ENCODE assay signal across 5 worm cellular contexts in the genomic region with DNA sequence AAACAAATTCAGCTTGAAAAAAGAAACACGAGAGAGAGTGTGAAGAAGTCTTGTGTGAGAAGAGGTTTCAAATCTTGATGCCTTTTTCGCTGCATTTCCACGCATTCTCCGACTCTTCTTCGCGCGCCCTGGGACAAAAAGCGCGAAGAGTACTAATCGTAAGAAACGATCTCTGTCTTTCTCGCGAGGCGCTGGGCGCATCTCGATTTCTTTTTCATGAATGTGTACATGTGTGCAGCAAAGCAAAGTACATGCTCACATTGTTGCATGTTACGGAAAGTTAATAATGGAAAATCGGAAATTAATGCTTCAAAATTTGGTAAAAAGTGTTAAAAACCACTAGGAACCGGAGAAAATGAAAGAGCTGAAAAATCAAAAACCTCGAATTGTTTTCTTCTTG.
TF ChIP-seq lines count a peak whose summit lies in the region.

No protein-coding gene starts in this region.

TF ChIP-seq in whole organism, L1 larva, 84 proteins besides CTCF, POLR2A, EP300 and RAD21:
- peak; percentile 8 for TF ChIP-seq mep-1 (tag; optimal IDR thresholded peaks at IDR 0.05; lab: Kevin White, UChicago)
- TF ChIP-seq lsy-2 (tag; optimal IDR thresholded peaks at IDR 0.05; lab: Kevin White, UChicago), result peak in 1 of 2 experiments; percentile 19
- peak; percentile 21 for TF ChIP-seq nhr-71 (tag; optimal IDR thresholded peaks at IDR 0.05; lab: Kevin White, UChicago)
- TF ChIP-seq rnt-1 (tag; optimal IDR thresholded peaks at IDR 0.05; lab: Kevin White, UChicago), result peak; percentile 11
- TF ChIP-seq hlh-4 (tag; optimal IDR thresholded peaks at IDR 0.05; lab: Kevin White, UChicago), result no peak
- peak; percentile 51 for TF ChIP-seq lin-14 (GFP tag; optimal IDR thresholded peaks at IDR 0.05; lab: Kevin White, UChicago)
- peak; percentile 42 for TF ChIP-seq fkh-10 (GFP tag; optimal IDR thresholded peaks at IDR 0.05; lab: Kevin White, UChicago)
- no peak for TF ChIP-seq ztf-4 (tag; optimal IDR thresholded peaks at IDR 0.05; lab: Kevin White, UChicago)
- peak; percentile 48 for TF ChIP-seq blmp-1 (tag; optimal IDR thresholded peaks at IDR 0.05; lab: Kevin White, UChicago)
- TF ChIP-seq irx-1 (tag; optimal IDR thresholded peaks at IDR 0.05; lab: Kevin White, UChicago), result peak; percentile 29
- TF ChIP-seq ztf-11 (tag; optimal IDR thresholded peaks at IDR 0.05; lab: Kevin White, UChicago), result no peak

TF ChIP-seq in whole organism, L2 larva, 48 proteins besides CTCF, POLR2A, EP300 and RAD21:
- TF ChIP-seq mab-5 (tag; optimal IDR thresholded peaks at IDR 0.05; lab: Kevin White, UChicago) (no peak), sem-4 (tag; optimal IDR thresholded peaks at IDR 0.05; lab: Kevin White, UChicago) (peak; percentile 21), unc-55 (GFP tag; optimal IDR thresholded peaks at IDR 0.05; lab: Kevin White, UChicago) (peak; percentile 3)

TF ChIP-seq in whole organism, L3 larva, 47 proteins besides CTCF, POLR2A, EP300 and RAD21:
- no peak for TF ChIP-seq nhr-25 (tag; optimal IDR thresholded peaks at IDR 0.05; lab: Kevin White, UChicago)
- TF ChIP-seq nhr-11 (tag; optimal IDR thresholded peaks at IDR 0.05; lab: Kevin White, UChicago), result no peak
- TF ChIP-seq nfya-1 (tag; optimal IDR thresholded peaks at IDR 0.05; lab: Kevin White, UChicago; ENCODE audit: insufficient read depth), result peak; percentile 49
- peak; percentile 0 for TF ChIP-seq hmg-11 (tag; optimal IDR thresholded peaks at IDR 0.05; lab: Kevin White, UChicago)
- TF ChIP-seq elt-1 (tag; optimal IDR thresholded peaks at IDR 0.05; lab: Kevin White, UChicago), result peak; percentile 67
- peak; percentile 15 for TF ChIP-seq lin-39 (tag; optimal IDR thresholded peaks at IDR 0.05; lab: Kevin White, UChicago)

TF ChIP-seq in whole organism, L4 larva, 104 proteins besides CTCF, POLR2A, EP300 and RAD21:
- no peak for TF ChIP-seq ceh-20 (GFP tag; IDR thresholded peaks at IDR 0.05; lab: Robert Waterston, UW)
- TF ChIP-seq egl-43 (GFP tag; IDR thresholded peaks at IDR 0.05; lab: Robert Waterston, UW), result no peak
- TF ChIP-seq hmg-1.1 (GFP tag; IDR thresholded peaks at IDR 0.05; lab: Robert Waterston, UW), result peak; percentile 46
- no peak for TF ChIP-seq mxl-3 (GFP tag; optimal IDR thresholded peaks at IDR 0.05; lab: Kevin White, UChicago)
- TF ChIP-seq saeg-2 (GFP tag; IDR thresholded peaks at IDR 0.05; lab: Robert Waterston, UW), result no peak
- TF ChIP-seq gei-8 (GFP tag; optimal IDR thresholded peaks at IDR 0.05; lab: Kevin White, UChicago), result no peak
- TF ChIP-seq nhr-28 (tag; optimal IDR thresholded peaks at IDR 0.05; lab: Kevin White, UChicago), result no peak
- TF ChIP-seq unc-130 (GFP tag; optimal IDR thresholded peaks at IDR 0.05; lab: Kevin White, UChicago), result no peak
- TF ChIP-seq daf-16 (GFP tag; optimal IDR thresholded peaks at IDR 0.05; lab: Kevin White, UChicago), result no peak
- no peak for TF ChIP-seq daf-16 (tag; optimal IDR thresholded peaks at IDR 0.05; lab: Kevin White, UChicago)
- peak; percentile 85 for TF ChIP-seq aha-1 (tag; lab: Kevin White, UChicago)
- no peak for TF ChIP-seq lin-39 (tag; optimal IDR thresholded peaks at IDR 0.05; lab: Kevin White, UChicago)
- no peak for TF ChIP-seq madf-5 (GFP tag; IDR thresholded peaks at IDR 0.05; lab: Robert Waterston, UW)
- TF ChIP-seq pha-4 (GFP tag; IDR thresholded peaks at IDR 0.05; lab: Robert Waterston, UW), result no peak
- TF ChIP-seq pha-4 (tag; optimal IDR thresholded peaks at IDR 0.05; lab: Kevin White, UChicago), result no peak
- TF ChIP-seq nhr-11 (tag; optimal IDR thresholded peaks at IDR 0.05; lab: Kevin White, UChicago), result no peak
- no peak for TF ChIP-seq ZK546.5 (tag; optimal IDR thresholded peaks at IDR 0.05; lab: Kevin White, UChicago)
- TF ChIP-seq nhr-48 (tag; optimal IDR thresholded peaks at IDR 0.05; lab: Kevin White, UChicago), result no peak
- TF ChIP-seq ztf-11 (tag; optimal IDR thresholded peaks at IDR 0.05; lab: Kevin White, UChicago), result no peak
- TF ChIP-seq snpc-4 (tag; optimal IDR thresholded peaks at IDR 0.05; lab: Kevin White, UChicago), result no peak
- TF ChIP-seq nhr-77 (tag; optimal IDR thresholded peaks at IDR 0.05; lab: Kevin White, UChicago), result no peak
- peak; percentile 21 for TF ChIP-seq mes-2 (tag; optimal IDR thresholded peaks at IDR 0.05; lab: Kevin White, UChicago; ENCODE audit: poor library complexity, severe bottlenecking)
- TF ChIP-seq zip-11 (GFP tag; IDR thresholded peaks at IDR 0.05; lab: Robert Waterston, UW), result no peak
- TF ChIP-seq mep-1 (tag; optimal IDR thresholded peaks at IDR 0.05; lab: Kevin White, UChicago), result peak; percentile 21
- no peak for TF ChIP-seq spr-1 (tag; optimal IDR thresholded peaks at IDR 0.05; lab: Kevin White, UChicago)
- no peak for TF ChIP-seq nhr-42 (GFP tag; IDR thresholded peaks at IDR 0.05; lab: Robert Waterston, UW)
- TF ChIP-seq hlh-30 (tag; optimal IDR thresholded peaks at IDR 0.05; lab: Kevin White, UChicago; ENCODE audit: insufficient read depth), result peak; percentile 31
- TF ChIP-seq tra-1 (GFP tag; IDR thresholded peaks at IDR 0.05; lab: Robert Waterston, UW), result no peak
- TF ChIP-seq daf-19 (GFP tag; conservative IDR thresholded peaks at IDR 0.05; lab: Robert Waterston, UW), result no peak
- no peak for TF ChIP-seq Y5F2A.4 (GFP tag; optimal IDR thresholded peaks at IDR 0.05; lab: Kevin White, UChicago)
- TF ChIP-seq mdl-1 (tag; optimal IDR thresholded peaks at IDR 0.05; lab: Kevin White, UChicago), result peak in 1 of 2 experiments; percentile 12
- no peak for TF ChIP-seq fos-1 (tag; optimal IDR thresholded peaks at IDR 0.05; lab: Kevin White, UChicago)
- no peak for TF ChIP-seq mxl-2 (GFP tag; conservative IDR thresholded peaks at IDR 0.05; lab: Robert Waterston, UW)

TF ChIP-seq in whole organism, young adult, 124 proteins besides CTCF, POLR2A, EP300 and RAD21:
- TF ChIP-seq ama-1 (optimal IDR thresholded peaks at IDR 0.05; lab: Kevin White, UChicago), result no peak
- TF ChIP-seq ama-1 (GFP tag; optimal IDR thresholded peaks at IDR 0.05; lab: Kevin White, UChicago), result no peak
- TF ChIP-seq rcor-1 (GFP tag; IDR thresholded peaks at IDR 0.05; lab: Robert Waterston, UW), result no peak
- TF ChIP-seq lin-40 (tag; optimal IDR thresholded peaks at IDR 0.05; lab: Kevin White, UChicago), result peak; percentile 6
- no peak for TF ChIP-seq ceh-27 (GFP tag; optimal IDR thresholded peaks at IDR 0.05; lab: Kevin White, UChicago)
- no peak for TF ChIP-seq aptf-3 (GFP tag; IDR thresholded peaks at IDR 0.05; lab: Robert Waterston, UW)
